Worm (Caenorhabditis elegans): ENCODE data around the gene lin-2.

Gene lin-2

DNA sequence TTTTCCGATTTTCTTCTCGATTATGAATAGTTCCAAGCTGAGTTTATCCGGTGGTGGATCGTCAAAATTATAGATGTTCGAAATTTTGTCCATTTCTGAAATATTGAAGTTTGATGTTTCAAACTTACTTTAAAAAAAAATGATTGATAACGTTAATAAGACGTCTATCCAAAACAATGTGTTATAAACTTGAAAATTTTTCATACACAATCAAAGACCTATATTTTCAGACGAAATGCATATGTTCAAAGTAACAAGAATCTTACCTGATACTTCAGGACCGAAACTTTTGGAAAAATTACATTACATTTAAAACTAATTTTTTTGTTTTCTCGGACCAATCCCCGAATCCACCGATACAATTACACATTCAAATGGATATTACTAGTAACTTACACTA is 22.5 kb downstream of the lin-2 start, which contains the start of gene nekl-3:
Gene nekl-3 (minus strand): TSS at position 101 of the 400 bp plus-strand sequence.
- no peak for TF ChIP-seq ama-1 (optimal IDR thresholded peaks at IDR 0.05)
- no peak for TF ChIP-seq blmp-1 (tag; optimal IDR thresholded peaks at IDR 0.05; ENCODE audit: insufficient read depth)
- TF ChIP-seq skn-1 (tag; optimal IDR thresholded peaks at IDR 0.05) = no peak
- no peak for TF ChIP-seq lin-39 (tag; optimal IDR thresholded peaks at IDR 0.05)
- no peak for TF ChIP-seq ceh-82 (tag; optimal IDR thresholded peaks at IDR 0.05)
- TF ChIP-seq alr-1 (tag; optimal IDR thresholded peaks at IDR 0.05) = no peak
- TF ChIP-seq elt-3 (tag; optimal IDR thresholded peaks at IDR 0.05) = no peak
- no peak for TF ChIP-seq Y55F3AM.14 (GFP tag; optimal IDR thresholded peaks at IDR 0.05)
- TF ChIP-seq unc-39 (tag; optimal IDR thresholded peaks at IDR 0.05) = no peak
- no peak for TF ChIP-seq nhr-23 (tag; optimal IDR thresholded peaks at IDR 0.05)
- no peak for TF ChIP-seq mdl-1 (tag; optimal IDR thresholded peaks at IDR 0.05)
- TF ChIP-seq ztf-1 (GFP tag; conservative IDR thresholded peaks at IDR 0.05) = no peak
- no peak for TF ChIP-seq egl-27 (tag; optimal IDR thresholded peaks at IDR 0.05)
- TF ChIP-seq aly-2 (tag; optimal IDR thresholded peaks at IDR 0.05) = no peak
- TF ChIP-seq sem-4 (tag; optimal IDR thresholded peaks at IDR 0.05) = no peak
- TF ChIP-seq snpc-4 (tag; optimal IDR thresholded peaks at IDR 0.05) = no peak
- no peak for TF ChIP-seq ztf-11 (tag; optimal IDR thresholded peaks at IDR 0.05)
- TF ChIP-seq nhr-12 (tag; optimal IDR thresholded peaks at IDR 0.05) = no peak
- TF ChIP-seq F13H6.1 (tag; optimal IDR thresholded peaks at IDR 0.05) = no peak
- TF ChIP-seq nhr-11 (tag; optimal IDR thresholded peaks at IDR 0.05) = no peak

DNA sequence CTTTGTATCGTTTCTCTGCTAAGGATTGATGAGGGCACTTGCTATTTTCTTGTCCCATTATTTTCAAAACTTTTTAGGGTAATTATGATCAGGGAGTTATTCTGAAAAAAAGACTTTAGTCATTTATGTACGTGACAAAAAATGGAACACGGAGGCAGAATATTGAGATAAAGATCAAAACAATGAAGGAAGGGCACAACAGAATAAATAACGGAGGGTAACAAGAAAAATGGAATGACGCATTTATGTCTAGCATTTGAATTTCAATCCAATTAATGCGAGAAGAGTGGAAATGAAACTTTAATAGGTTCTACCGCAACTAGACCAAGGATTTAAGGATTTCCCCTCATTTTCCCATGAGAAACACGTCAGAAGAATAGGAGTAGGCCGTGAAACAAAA is 35.5 kb downstream of the lin-2 start, which contains the start of gene glb-13:
Gene glb-13 (minus strand): TSS at position 101 of the 400 bp plus-strand sequence.
- TF ChIP-seq nhr-237 (tag; optimal IDR thresholded peaks at IDR 0.05) (no peak), mbf-1 (tag; optimal IDR thresholded peaks at IDR 0.05) (no peak), sem-4 (tag; optimal IDR thresholded peaks at IDR 0.05) (no peak), ztf-1 (GFP tag; conservative IDR thresholded peaks at IDR 0.05) (no peak), Y55F3AM.14 (GFP tag; optimal IDR thresholded peaks at IDR 0.05) (no peak), unc-39 (tag; optimal IDR thresholded peaks at IDR 0.05) (no peak), dmd-4 (tag; optimal IDR thresholded peaks at IDR 0.05) (no peak), lin-13 (GFP tag; optimal IDR thresholded peaks at IDR 0.05) (no peak), snpc-4 (tag; optimal IDR thresholded peaks at IDR 0.05) (no peak), nhr-12 (tag; optimal IDR thresholded peaks at IDR 0.05) (no peak), unc-62 (GFP tag; optimal IDR thresholded peaks at IDR 0.05) (no peak), nhr-10 (tag; optimal IDR thresholded peaks at IDR 0.05) (no peak), ama-1 (optimal IDR thresholded peaks at IDR 0.05) (no peak)

DNA sequence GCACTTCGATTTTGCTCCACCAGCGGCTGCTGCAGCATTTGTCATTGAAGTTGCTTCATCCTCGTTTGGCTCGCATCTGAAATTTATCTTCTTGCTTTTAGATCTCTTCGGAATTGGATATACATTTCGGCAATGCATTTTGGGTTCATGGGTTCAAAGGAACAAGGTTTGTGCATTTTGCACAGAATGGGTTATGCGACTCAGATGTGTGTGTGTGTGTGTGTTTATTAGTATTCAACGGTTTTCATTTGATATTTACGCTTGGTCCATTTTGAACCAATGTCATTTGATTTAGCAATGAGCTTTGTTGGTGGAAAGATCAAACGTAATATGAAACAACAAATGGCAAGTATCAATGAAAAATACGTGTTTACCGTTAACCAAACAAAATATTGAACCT is 38.1 kb downstream of the lin-2 start:
- no peak for TF ChIP-seq sma-3 (GFP tag; optimal IDR thresholded peaks at IDR 0.05)
- no peak for TF ChIP-seq ZK546.5 (tag; optimal IDR thresholded peaks at IDR 0.05)

DNA sequence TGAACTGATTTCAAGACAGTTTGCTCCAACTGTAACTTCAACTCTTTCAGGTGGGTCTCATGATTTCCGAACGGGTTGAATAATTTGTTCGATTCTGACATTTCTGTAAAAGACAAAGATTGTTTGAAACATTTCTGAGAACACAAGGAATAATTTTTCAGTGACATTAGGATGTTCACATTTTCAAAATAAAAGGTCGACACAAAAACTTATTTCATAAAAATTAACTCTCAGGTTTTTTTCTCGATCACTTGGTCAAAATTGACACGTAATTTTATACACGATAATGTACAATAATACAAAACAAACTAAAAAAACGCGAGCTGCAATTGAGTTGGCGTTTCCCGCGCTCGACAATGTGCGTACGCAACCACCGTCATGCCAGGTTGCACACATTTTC is 42.5 kb downstream of the lin-2 start, which contains the start of gene rif-1.2:
Gene rif-1.2 (minus strand): TSS at position 101 of the 400 bp plus-strand sequence.
- TF ChIP-seq ceh-16 (tag; optimal IDR thresholded peaks at IDR 0.05) (no peak), nhr-129 (tag; optimal IDR thresholded peaks at IDR 0.05) (no peak), dmd-4 (tag; optimal IDR thresholded peaks at IDR 0.05) (no peak), mbf-1 (tag; optimal IDR thresholded peaks at IDR 0.05) (no peak), lin-39 (tag; optimal IDR thresholded peaks at IDR 0.05) (no peak), lsy-2 (tag; optimal IDR thresholded peaks at IDR 0.05) (no peak), skn-1 (tag; optimal IDR thresholded peaks at IDR 0.05) (no peak), ztf-4 (tag; optimal IDR thresholded peaks at IDR 0.05) (no peak), ceh-82 (tag; optimal IDR thresholded peaks at IDR 0.05) (no peak), nhr-21 (tag; optimal IDR thresholded peaks at IDR 0.05) (no peak), nhr-11 (tag; optimal IDR thresholded peaks at IDR 0.05) (no peak), nhr-10 (tag; optimal IDR thresholded peaks at IDR 0.05) (no peak), elt-3 (tag; optimal IDR thresholded peaks at IDR 0.05) (no peak), snpc-4 (tag; optimal IDR thresholded peaks at IDR 0.05) (no peak), ama-1 (optimal IDR thresholded peaks at IDR 0.05) (no peak), sma-3 (GFP tag; optimal IDR thresholded peaks at IDR 0.05) (no peak), nhr-237 (tag; optimal IDR thresholded peaks at IDR 0.05) (no peak), ZK546.5 (tag; optimal IDR thresholded peaks at IDR 0.05) (no peak)

DNA sequence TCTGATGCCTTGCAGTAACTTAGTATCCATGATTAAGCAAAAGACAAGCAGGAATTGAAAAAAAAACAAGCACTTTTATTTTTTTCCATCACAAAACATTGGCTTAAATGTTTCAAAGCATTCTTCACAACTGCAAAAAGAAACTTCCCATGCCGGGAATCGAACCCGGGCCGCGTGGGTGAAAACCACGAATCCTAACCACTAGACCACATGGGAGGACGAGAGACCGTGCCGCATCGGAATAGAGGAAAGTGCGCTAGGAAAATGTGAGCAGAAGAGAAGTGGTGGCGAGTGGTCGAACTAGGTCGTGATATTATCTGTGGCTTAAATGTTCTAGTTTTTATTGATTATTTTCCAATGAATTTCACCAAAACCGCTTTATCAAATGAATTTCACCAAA is 46.3 kb downstream of the lin-2 start:
- TF ChIP-seq nhr-77 (tag; optimal IDR thresholded peaks at IDR 0.05) = no peak
- no peak for TF ChIP-seq ztf-1 (GFP tag; conservative IDR thresholded peaks at IDR 0.05)
- peak; percentile 49 for TF ChIP-seq crh-2 (tag; optimal IDR thresholded peaks at IDR 0.05)
- TF ChIP-seq F13H6.1 (tag; optimal IDR thresholded peaks at IDR 0.05) = peak; percentile 9
- TF ChIP-seq sma-9 (GFP tag; optimal IDR thresholded peaks at IDR 0.05) = peak; percentile 51
- TF ChIP-seq sma-9 (tag; optimal IDR thresholded peaks at IDR 0.05) = no peak
- peak; percentile 56 for TF ChIP-seq unc-55 (GFP tag; optimal IDR thresholded peaks at IDR 0.05)
- TF ChIP-seq nhr-21 (tag; optimal IDR thresholded peaks at IDR 0.05) = no peak
- TF ChIP-seq C34F6.9 (tag; optimal IDR thresholded peaks at IDR 0.05) = peak; percentile 36
- TF ChIP-seq unc-39 (tag; optimal IDR thresholded peaks at IDR 0.05) = no peak
- TF ChIP-seq lin-39 (tag; optimal IDR thresholded peaks at IDR 0.05) = no peak
- TF ChIP-seq dmd-4 (tag; optimal IDR thresholded peaks at IDR 0.05) = no peak
- TF ChIP-seq mdl-1 (tag; optimal IDR thresholded peaks at IDR 0.05) = peak in 1 of 2 experiments; percentile 41
- peak; percentile 24 for TF ChIP-seq fos-1 (tag; optimal IDR thresholded peaks at IDR 0.05)
- TF ChIP-seq unc-62 (GFP tag; optimal IDR thresholded peaks at IDR 0.05) = no peak
- TF ChIP-seq snpc-4 (tag; optimal IDR thresholded peaks at IDR 0.05) = no peak
- peak; percentile 76 for TF ChIP-seq nhr-129 (tag; optimal IDR thresholded peaks at IDR 0.05)
- peak; percentile 35 for TF ChIP-seq zag-1 (tag; optimal IDR thresholded peaks at IDR 0.05)
